Worm (Caenorhabditis elegans): ENCODE data around the gene B0416.7.

B0416.7 gene

ce11 chrX:9283026-9283425 lies 14.7 kb downstream of the B0416.7 start, which contains the start of gene B0416.11:
Gene B0416.11, minus strand, starts transcription at chrX:9283126.
- TF ChIP-seq hmg-4 (GFP tag; optimal IDR thresholded peaks at IDR 0.05) (no peak), ama-1 (optimal IDR thresholded peaks at IDR 0.05) (no peak), B0310.2 (tag; optimal IDR thresholded peaks at IDR 0.05) (no peak), flt-1 (GFP tag; IDR thresholded peaks at IDR 0.05) (no peak), aly-1 (tag; optimal IDR thresholded peaks at IDR 0.05) (no peak), tbx-11 (GFP tag; IDR thresholded peaks at IDR 0.05) (no peak), scrt-1 (GFP tag; IDR thresholded peaks at IDR 0.05) (no peak), ets-7 (tag; optimal IDR thresholded peaks at IDR 0.05) (no peak), F13C5.2 (tag; optimal IDR thresholded peaks at IDR 0.05) (no peak)

- TF ChIP-seq ets-7 (tag; optimal IDR thresholded peaks at IDR 0.05): no peak
- TF ChIP-seq scrt-1 (GFP tag; IDR thresholded peaks at IDR 0.05): no peak
- no peak for TF ChIP-seq flt-1 (GFP tag; IDR thresholded peaks at IDR 0.05)
- TF ChIP-seq pes-1 (GFP tag; IDR thresholded peaks at IDR 0.05): no peak
- TF ChIP-seq ceh-13 (GFP tag; optimal IDR thresholded peaks at IDR 0.05): no peak
Observed at ce11 chrX:9278653-9279052, 19.1 kb downstream of the B0416.7 start, which contains the start of gene B0416.4. Gene B0416.4, plus strand, starts transcription at chrX:9278953.

- TF ChIP-seq scrt-1 (GFP tag; IDR thresholded peaks at IDR 0.05) (no peak), ceh-13 (GFP tag; optimal IDR thresholded peaks at IDR 0.05) (no peak), hnd-1 (tag; optimal IDR thresholded peaks at IDR 0.05) (no peak), tbx-37 (GFP tag; conservative IDR thresholded peaks at IDR 0.05) (no peak), F13C5.2 (tag; optimal IDR thresholded peaks at IDR 0.05) (no peak)
Observed at ce11 chrX:9274574-9274973, 23.2 kb downstream of the B0416.7 start, which contains the start of gene B0416.10. Gene B0416.10, minus strand, starts transcription at chrX:9274674.

- TF ChIP-seq hmg-4 (GFP tag; optimal IDR thresholded peaks at IDR 0.05) (peak; percentile 16), ceh-36 (tag; optimal IDR thresholded peaks at IDR 0.05) (no peak)
Observed at ce11 chrX:9271886-9272285, 25.8 kb downstream of the B0416.7 start.

ce11 chrX:9270753-9271152 lies 27.0 kb downstream of the B0416.7 start, which contains the start of gene B0416.5:
Gene B0416.5, minus strand, starts transcription at chrX:9270853.
- no peak for TF ChIP-seq hnd-1 (tag; optimal IDR thresholded peaks at IDR 0.05)
- no peak for TF ChIP-seq pes-1 (GFP tag; IDR thresholded peaks at IDR 0.05)
- TF ChIP-seq ceh-36 (tag; optimal IDR thresholded peaks at IDR 0.05): no peak

- TF ChIP-seq ama-1 (optimal IDR thresholded peaks at IDR 0.05) (peak; percentile 29), F13C5.2 (tag; optimal IDR thresholded peaks at IDR 0.05) (no peak), sea-1 (GFP tag; conservative IDR thresholded peaks at IDR 0.05) (no peak)
Observed at ce11 chrX:9268373-9268772, 29.4 kb downstream of the B0416.7 start.

- no peak for TF ChIP-seq pes-1 (GFP tag; IDR thresholded peaks at IDR 0.05)
- TF ChIP-seq ets-7 (tag; optimal IDR thresholded peaks at IDR 0.05): no peak
- no peak for TF ChIP-seq tbx-37 (GFP tag; conservative IDR thresholded peaks at IDR 0.05)
- no peak for TF ChIP-seq ceh-13 (GFP tag; optimal IDR thresholded peaks at IDR 0.05)
- no peak for TF ChIP-seq scrt-1 (GFP tag; IDR thresholded peaks at IDR 0.05)
- TF ChIP-seq hmbx-1 (tag; optimal IDR thresholded peaks at IDR 0.05): no peak
- no peak for TF ChIP-seq ceh-36 (tag; optimal IDR thresholded peaks at IDR 0.05)
- no peak for TF ChIP-seq flt-1 (GFP tag; IDR thresholded peaks at IDR 0.05)
- TF ChIP-seq tbx-11 (GFP tag; IDR thresholded peaks at IDR 0.05): no peak
- TF ChIP-seq B0310.2 (tag; optimal IDR thresholded peaks at IDR 0.05): no peak
- TF ChIP-seq hmg-4 (GFP tag; optimal IDR thresholded peaks at IDR 0.05): no peak
Observed at ce11 chrX:9266512-9266911, 31.2 kb downstream of the B0416.7 start.

- TF ChIP-seq ceh-13 (GFP tag; optimal IDR thresholded peaks at IDR 0.05) (no peak), tra-4 (tag; optimal IDR thresholded peaks at IDR 0.05) (no peak), F13C5.2 (tag; optimal IDR thresholded peaks at IDR 0.05) (no peak), ets-7 (tag; optimal IDR thresholded peaks at IDR 0.05) (no peak), aly-1 (tag; optimal IDR thresholded peaks at IDR 0.05) (no peak), ceh-36 (tag; optimal IDR thresholded peaks at IDR 0.05) (no peak), tbx-37 (GFP tag; conservative IDR thresholded peaks at IDR 0.05) (no peak), sea-1 (GFP tag; conservative IDR thresholded peaks at IDR 0.05) (no peak)
Observed at ce11 chrX:9264636-9265035, 33.1 kb downstream of the B0416.7 start.

- TF ChIP-seq aly-1 (tag; optimal IDR thresholded peaks at IDR 0.05) (no peak), hnd-1 (tag; optimal IDR thresholded peaks at IDR 0.05) (no peak), ceh-36 (tag; optimal IDR thresholded peaks at IDR 0.05) (no peak), flt-1 (GFP tag; IDR thresholded peaks at IDR 0.05) (no peak), sea-1 (GFP tag; conservative IDR thresholded peaks at IDR 0.05) (no peak), hmg-4 (GFP tag; optimal IDR thresholded peaks at IDR 0.05) (no peak), tbx-37 (GFP tag; conservative IDR thresholded peaks at IDR 0.05) (no peak), hmbx-1 (tag; optimal IDR thresholded peaks at IDR 0.05) (no peak), ets-7 (tag; optimal IDR thresholded peaks at IDR 0.05) (no peak), B0310.2 (tag; optimal IDR thresholded peaks at IDR 0.05) (no peak), tra-4 (tag; optimal IDR thresholded peaks at IDR 0.05) (no peak), pes-1 (GFP tag; IDR thresholded peaks at IDR 0.05) (no peak), tbx-11 (GFP tag; IDR thresholded peaks at IDR 0.05) (no peak), scrt-1 (GFP tag; IDR thresholded peaks at IDR 0.05) (no peak), ceh-13 (GFP tag; optimal IDR thresholded peaks at IDR 0.05) (no peak)
Observed at ce11 chrX:9264231-9264630, 33.5 kb downstream of the B0416.7 start, which contains the start of gene F18G5.6. Gene F18G5.6, minus strand, starts transcription at chrX:9264331.
